Worm (Caenorhabditis elegans) whole organism, late embryonic: ENCODE data around the gene ctsa-1.1.

Experiments
- K09A11.1 ChIP-seq: sonication (generic microtip); optimal IDR thresholded peaks from 2 replicates; lab custom pipeline; 2017; ENCODE audit warnings: antibody characterized with exemption, mild to moderate bottlenecking, missing genetic modification characterization, missing compliant biosample characterization; ENCODE audit not compliant: insufficient read depth
- ceh-22 ChIP-seq: sonication (generic microtip); optimal IDR thresholded peaks from 2 replicates; lab custom pipeline; 2017; ENCODE audit warnings: missing biosample characterization, missing genetic modification characterization
- fax-1 ChIP-seq: sonication (generic microtip); optimal IDR thresholded peaks from 2 replicates; lab custom pipeline; 2016; ENCODE audit warnings: missing genotype, missing genetic modification characterization, missing compliant biosample characterization
- npax-4 ChIP-seq: sonication (generic microtip); optimal IDR thresholded peaks from 2 replicates; lab custom pipeline; 2016; ENCODE audit warnings: missing genetic modification characterization, missing compliant biosample characterization
- rnt-1 ChIP-seq: sonication (generic microtip); optimal IDR thresholded peaks from 2 replicates; lab custom pipeline; 2016; ENCODE audit warnings: missing genetic modification characterization, missing compliant biosample characterization
- syd-9 ChIP-seq: sonication (generic microtip); optimal IDR thresholded peaks from 2 replicates; lab custom pipeline; 2016; ENCODE audit warnings: mild to moderate bottlenecking, missing genetic modification characterization, moderate library complexity, missing compliant biosample characterization

DNA sequence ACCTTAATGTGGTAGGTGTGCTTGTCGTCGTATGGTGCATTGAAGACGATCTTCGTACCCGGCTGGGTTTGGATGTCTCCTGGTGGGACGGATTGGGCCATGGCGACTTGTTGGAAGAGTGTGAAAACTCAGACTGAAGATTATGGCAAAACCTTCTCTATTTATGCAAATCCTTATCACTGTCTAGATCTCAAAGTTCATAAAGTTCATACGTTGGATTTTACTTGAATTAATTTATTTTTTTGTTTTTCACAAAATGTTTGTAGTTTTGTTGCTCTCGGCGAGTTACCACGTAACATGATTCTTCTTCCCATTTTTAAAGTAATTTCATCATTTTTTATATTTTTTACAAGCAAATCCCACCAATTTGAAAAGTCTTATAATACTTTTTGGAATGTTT lies 48.7 kb downstream of the ctsa-1.1 start, which contains the start of gene msp-3:
- TF ChIP-seq K09A11.1 (tag; lab: Kevin White, UChicago) (no peak), ceh-22 (tag; lab: Kevin White, UChicago) (no peak), fax-1 (no peak), rnt-1 (no peak), npax-4 (tag; lab: Kevin White, UChicago) (no peak), syd-9 (tag; lab: Kevin White, UChicago) (no peak)
